Worm (Caenorhabditis elegans): Measurements from ENCODE around the gene F07F6.2.

The F07F6.2 gene

DNA sequence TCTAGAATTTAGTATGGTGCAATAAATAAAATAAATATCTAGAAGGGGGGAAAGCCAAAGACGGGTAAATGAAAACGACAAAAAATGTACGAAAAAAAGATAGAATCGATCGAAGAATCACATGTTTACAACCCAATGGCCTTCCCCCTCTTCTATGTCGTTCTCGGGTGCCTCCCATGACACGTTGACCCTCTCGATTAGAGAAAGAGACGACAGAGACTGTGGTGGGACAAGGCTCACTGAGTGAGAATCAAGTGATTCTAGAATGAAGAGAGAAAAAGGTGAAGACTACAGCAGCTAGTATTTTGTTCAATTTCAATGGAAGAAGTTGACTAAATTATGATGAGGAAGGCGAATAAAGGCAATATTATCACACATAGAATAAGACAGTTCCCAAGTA lies 4.0 kb upstream of the F07F6.2 start (continued):
- peak; percentile 29 for TF ChIP-seq unc-120 (tag; optimal IDR thresholded peaks at IDR 0.05; ENCODE audit: poor library complexity, severe bottlenecking)

DNA sequence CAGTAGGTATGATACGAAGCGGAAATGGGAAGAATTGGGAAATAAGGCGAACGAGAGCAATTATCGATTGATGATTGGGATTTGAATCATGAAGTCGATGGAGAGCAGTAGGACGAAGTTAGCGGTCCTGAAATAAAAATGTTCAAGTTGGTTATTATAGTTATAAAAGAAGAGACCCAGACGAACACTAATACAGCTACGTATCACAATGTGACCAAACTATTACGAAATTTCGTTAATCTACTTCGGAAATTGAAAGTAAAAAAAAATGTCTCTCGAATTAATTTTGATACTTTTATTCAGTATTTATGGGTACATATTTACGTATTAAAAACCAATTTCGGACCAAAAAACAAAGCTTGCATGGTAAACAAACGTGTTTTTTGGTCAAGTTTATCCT lies 3.5 kb upstream of the F07F6.2 start:
- TF ChIP-seq snpc-4 (tag; optimal IDR thresholded peaks at IDR 0.05) (no peak), ztf-11 (tag; optimal IDR thresholded peaks at IDR 0.05) (no peak), cnd-1 (tag; optimal IDR thresholded peaks at IDR 0.05) (no peak), drap-1 (GFP tag; optimal IDR thresholded peaks at IDR 0.05) (no peak), lin-13 (tag; optimal IDR thresholded peaks at IDR 0.05) (no peak), ceh-39 (tag; optimal IDR thresholded peaks at IDR 0.05) (no peak), nhr-76 (tag; optimal IDR thresholded peaks at IDR 0.05) (no peak), unc-39 (tag; optimal IDR thresholded peaks at IDR 0.05) (no peak), nhr-2 (tag; optimal IDR thresholded peaks at IDR 0.05) (no peak), pha-4 (tag; optimal IDR thresholded peaks at IDR 0.05) (no peak), nhr-12 (tag; optimal IDR thresholded peaks at IDR 0.05) (no peak), nhr-237 (tag; optimal IDR thresholded peaks at IDR 0.05) (no peak), bed-3 (GFP tag; optimal IDR thresholded peaks at IDR 0.05) (no peak), unc-120 (tag; optimal IDR thresholded peaks at IDR 0.05; ENCODE audit: poor library complexity, severe bottlenecking) (no peak), mab-5 (tag; optimal IDR thresholded peaks at IDR 0.05) (no peak), blmp-1 (tag; optimal IDR thresholded peaks at IDR 0.05) (no peak)

DNA sequence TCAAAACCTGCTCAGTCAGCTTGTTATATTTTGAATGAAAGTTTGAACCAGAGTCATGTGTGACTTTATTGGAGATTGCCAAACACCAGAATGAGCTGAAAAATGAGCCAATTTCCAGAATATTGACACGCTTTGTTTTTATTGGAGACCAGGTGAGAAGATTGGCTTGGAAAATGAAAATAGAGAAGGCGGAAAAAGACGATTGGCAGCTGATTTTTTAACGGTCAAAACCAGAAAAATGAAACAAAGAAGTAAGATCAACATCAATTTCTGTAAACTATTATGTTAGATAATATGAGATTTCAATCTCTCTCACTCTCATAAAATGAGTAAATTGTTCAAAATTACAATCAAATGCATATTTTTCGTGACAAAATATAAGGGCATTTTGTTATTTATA lies 3.1 kb downstream of the F07F6.2 start, which contains the start of gene srx-114:
srx-114 (minus strand) TSS at position 101 of the 400 bp plus-strand sequence.
- TF ChIP-seq drap-1 (GFP tag; optimal IDR thresholded peaks at IDR 0.05): no peak
- TF ChIP-seq ceh-39 (tag; optimal IDR thresholded peaks at IDR 0.05): no peak
- no peak for TF ChIP-seq ceh-43 (GFP tag; optimal IDR thresholded peaks at IDR 0.05)
- no peak for TF ChIP-seq nhr-28 (tag; optimal IDR thresholded peaks at IDR 0.05)
- TF ChIP-seq sem-2 (GFP tag; optimal IDR thresholded peaks at IDR 0.05): no peak
- no peak for TF ChIP-seq lin-32 (GFP tag; optimal IDR thresholded peaks at IDR 0.05)

DNA sequence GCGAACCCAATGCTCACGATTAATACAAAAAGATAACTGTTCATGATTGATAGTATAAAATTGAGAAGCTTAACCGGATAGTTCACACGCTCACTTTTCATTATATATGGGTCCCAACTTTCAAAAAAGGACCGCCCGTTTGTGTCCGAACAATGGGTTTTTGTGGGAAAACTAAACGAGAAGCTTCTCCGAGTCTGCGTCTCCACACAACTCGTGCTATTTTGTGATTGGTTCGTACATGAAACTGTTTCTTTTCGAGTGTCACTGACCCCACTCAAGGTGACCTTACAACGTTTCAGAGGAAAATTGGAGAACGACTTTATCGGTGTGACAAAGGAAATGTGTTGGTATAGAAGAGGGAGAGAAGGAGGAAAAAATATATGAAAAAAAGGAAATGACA lies 6.8 kb downstream of the F07F6.2 start, which contains the start of gene dct-5:
dct-5 (minus strand) TSS at position 101 of the 400 bp plus-strand sequence.
- TF ChIP-seq elt-3 (tag; optimal IDR thresholded peaks at IDR 0.05): no peak
- TF ChIP-seq nhr-12 (tag; optimal IDR thresholded peaks at IDR 0.05): no peak
- no peak for TF ChIP-seq pha-4 (tag; optimal IDR thresholded peaks at IDR 0.05)
- no peak for TF ChIP-seq elt-1 (tag; optimal IDR thresholded peaks at IDR 0.05; ENCODE audit: borderline replicate concordance, insufficient read depth)
- TF ChIP-seq tbx-8 (GFP tag; optimal IDR thresholded peaks at IDR 0.05): no peak
- no peak for TF ChIP-seq lin-13 (tag; optimal IDR thresholded peaks at IDR 0.05)
- TF ChIP-seq unc-39 (tag; optimal IDR thresholded peaks at IDR 0.05): no peak
- TF ChIP-seq ceh-39 (tag; optimal IDR thresholded peaks at IDR 0.05): no peak
- no peak for TF ChIP-seq mep-1 (tag; optimal IDR thresholded peaks at IDR 0.05)
- TF ChIP-seq cnd-1 (tag; optimal IDR thresholded peaks at IDR 0.05): no peak
- no peak for TF ChIP-seq mab-5 (tag; optimal IDR thresholded peaks at IDR 0.05)
- no peak for TF ChIP-seq M03D4.4 (tag; optimal IDR thresholded peaks at IDR 0.05)
- no peak for TF ChIP-seq hlh-1 (tag; optimal IDR thresholded peaks at IDR 0.05)
- no peak for TF ChIP-seq ztf-11 (tag; optimal IDR thresholded peaks at IDR 0.05)
- TF ChIP-seq drap-1 (GFP tag; optimal IDR thresholded peaks at IDR 0.05): no peak
- TF ChIP-seq nhr-76 (tag; optimal IDR thresholded peaks at IDR 0.05): no peak

DNA sequence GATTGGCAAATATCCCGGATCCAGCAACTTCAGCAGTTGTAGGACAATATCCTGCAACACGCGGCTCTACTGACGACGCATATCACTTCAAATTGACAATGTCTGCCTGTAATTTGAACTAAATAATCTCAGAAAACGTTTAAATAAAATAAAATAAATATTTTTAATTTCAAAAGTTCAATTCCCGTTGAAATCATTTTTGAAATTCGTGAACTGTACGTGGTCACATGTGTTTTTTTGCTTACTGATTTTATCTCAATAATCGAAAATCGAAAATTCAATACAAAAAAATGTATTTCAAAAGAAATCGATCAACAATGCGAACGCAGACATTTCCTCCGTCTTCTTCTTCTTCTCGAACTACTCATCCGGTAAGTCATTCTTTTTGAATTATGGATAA lies 7.6 kb downstream of the F07F6.2 start, which contains the start of gene F07F6.1:
F07F6.1 (plus strand) TSS at position 301 of the 400 bp plus-strand sequence.
- no peak for TF ChIP-seq ceh-83 (GFP tag; optimal IDR thresholded peaks at IDR 0.05)
- TF ChIP-seq M03D4.4 (tag; optimal IDR thresholded peaks at IDR 0.05): no peak
- TF ChIP-seq nhr-12 (tag; optimal IDR thresholded peaks at IDR 0.05): no peak
- no peak for TF ChIP-seq nhr-2 (tag; optimal IDR thresholded peaks at IDR 0.05)
- no peak for TF ChIP-seq unc-120 (tag; optimal IDR thresholded peaks at IDR 0.05; ENCODE audit: poor library complexity, severe bottlenecking)
- no peak for TF ChIP-seq snpc-4 (tag; optimal IDR thresholded peaks at IDR 0.05)
- TF ChIP-seq ceh-39 (tag; optimal IDR thresholded peaks at IDR 0.05): no peak
- TF ChIP-seq lin-13 (tag; optimal IDR thresholded peaks at IDR 0.05): no peak
- no peak for TF ChIP-seq ceh-43 (GFP tag; optimal IDR thresholded peaks at IDR 0.05)
- TF ChIP-seq blmp-1 (tag; optimal IDR thresholded peaks at IDR 0.05): no peak
- TF ChIP-seq lin-32 (GFP tag; optimal IDR thresholded peaks at IDR 0.05): no peak
- TF ChIP-seq pha-4 (tag; optimal IDR thresholded peaks at IDR 0.05): no peak
- TF ChIP-seq bed-3 (GFP tag; optimal IDR thresholded peaks at IDR 0.05): no peak
- TF ChIP-seq elt-1 (tag; optimal IDR thresholded peaks at IDR 0.05; ENCODE audit: borderline replicate concordance, insufficient read depth): no peak
- TF ChIP-seq nhr-28 (tag; optimal IDR thresholded peaks at IDR 0.05): no peak

DNA sequence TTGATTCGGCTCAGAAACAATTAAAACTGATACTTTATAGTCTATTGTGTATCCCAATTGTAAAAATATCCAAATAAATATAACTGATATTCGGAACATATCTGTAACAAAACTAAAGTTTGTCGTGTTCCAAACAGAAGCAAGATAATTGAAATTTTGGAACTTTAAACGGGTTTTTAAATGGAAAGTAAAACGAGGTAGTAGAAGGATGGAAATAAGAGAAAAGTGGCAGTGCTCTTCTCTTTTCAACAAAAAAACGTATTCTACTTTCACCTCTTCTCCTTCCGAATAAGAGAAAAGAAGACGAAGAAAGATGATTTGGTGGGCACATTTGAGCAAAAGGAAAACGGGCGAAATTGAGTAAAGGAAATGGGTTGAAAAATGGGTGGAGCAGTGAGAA lies 16.5 kb downstream of the F07F6.2 start, which contains the start of gene nmr-1:
nmr-1 (minus strand) TSS at position 101 of the 400 bp plus-strand sequence.
- TF ChIP-seq cnd-1 (tag; optimal IDR thresholded peaks at IDR 0.05): no peak
- TF ChIP-seq ceh-83 (GFP tag; optimal IDR thresholded peaks at IDR 0.05): no peak
- TF ChIP-seq unc-39 (tag; optimal IDR thresholded peaks at IDR 0.05): no peak
- no peak for TF ChIP-seq ceh-39 (tag; optimal IDR thresholded peaks at IDR 0.05)
- no peak for TF ChIP-seq unc-62 (GFP tag; optimal IDR thresholded peaks at IDR 0.05)
- no peak for TF ChIP-seq M03D4.4 (tag; optimal IDR thresholded peaks at IDR 0.05)
- TF ChIP-seq ham-2 (GFP tag; optimal IDR thresholded peaks at IDR 0.05): no peak
- TF ChIP-seq lsy-2 (tag; optimal IDR thresholded peaks at IDR 0.05): no peak
- TF ChIP-seq nhr-2 (tag; optimal IDR thresholded peaks at IDR 0.05): no peak
- no peak for TF ChIP-seq ztf-11 (tag; optimal IDR thresholded peaks at IDR 0.05)
- no peak for TF ChIP-seq blmp-1 (tag; optimal IDR thresholded peaks at IDR 0.05)
- TF ChIP-seq nhr-76 (tag; optimal IDR thresholded peaks at IDR 0.05): no peak
- no peak for TF ChIP-seq drap-1 (GFP tag; optimal IDR thresholded peaks at IDR 0.05)
- TF ChIP-seq elt-1 (tag; optimal IDR thresholded peaks at IDR 0.05; ENCODE audit: borderline replicate concordance, insufficient read depth): no peak
- TF ChIP-seq bed-3 (GFP tag; optimal IDR thresholded peaks at IDR 0.05): no peak
